Worm (Caenorhabditis elegans): ENCODE results near the gene hsp-43.

Gene hsp-43

DNA sequence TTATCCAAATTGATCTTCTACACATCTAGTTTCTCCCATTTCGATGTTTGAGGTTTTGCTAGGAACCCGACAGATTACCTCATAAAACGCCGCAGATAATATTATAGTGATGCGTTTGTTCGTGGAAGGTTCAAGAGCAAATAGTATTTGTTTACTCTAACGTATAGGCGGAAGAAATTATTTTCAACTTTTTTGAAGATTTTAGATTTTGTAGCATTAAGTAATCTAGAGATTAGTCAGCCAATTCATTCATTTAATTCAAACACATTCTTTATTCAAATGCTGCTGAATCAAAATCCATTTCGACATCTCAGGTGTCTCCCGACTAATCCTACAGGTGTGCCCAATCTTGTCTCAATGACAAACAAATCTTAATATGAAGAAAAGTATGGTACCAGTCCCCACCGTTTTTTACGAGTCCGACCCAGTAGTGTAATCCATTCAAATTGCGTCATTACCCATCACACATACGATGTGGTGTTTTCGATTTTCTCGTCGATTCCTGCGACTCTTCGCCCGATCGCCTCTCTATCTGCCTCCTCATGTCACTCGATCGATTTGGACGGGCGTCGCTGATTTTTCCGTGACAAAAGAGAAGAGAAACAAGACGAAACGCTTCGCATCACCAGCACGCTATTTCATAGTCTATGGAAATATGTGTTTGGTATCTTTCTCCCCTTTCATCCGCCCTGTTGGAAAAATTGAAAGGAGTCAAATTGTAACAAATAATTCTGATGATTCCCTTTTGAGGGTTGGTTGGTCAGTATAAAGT lies 18.7 kb upstream of the hsp-43 start:
- no peak for TF ChIP-seq unc-62 (GFP tag; optimal IDR thresholded peaks at IDR 0.05)

DNA sequence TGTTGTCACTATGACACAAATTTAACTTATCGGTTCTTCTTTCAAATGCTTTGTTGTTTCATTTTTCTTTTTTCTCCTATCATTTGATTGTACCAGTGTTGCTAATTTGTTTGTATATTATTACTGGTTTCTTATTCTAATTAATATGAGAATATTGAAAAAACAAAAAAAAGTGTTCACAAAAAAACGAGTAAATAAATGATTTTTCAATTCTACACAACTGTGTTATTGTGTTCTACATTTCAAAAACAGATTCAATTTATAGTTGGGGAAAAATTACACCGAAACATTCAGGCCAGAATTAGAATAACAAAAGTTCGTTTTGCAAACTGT lies 18.2 kb upstream of the hsp-43 start:
- TF ChIP-seq unc-62 (GFP tag; optimal IDR thresholded peaks at IDR 0.05): no peak

DNA sequence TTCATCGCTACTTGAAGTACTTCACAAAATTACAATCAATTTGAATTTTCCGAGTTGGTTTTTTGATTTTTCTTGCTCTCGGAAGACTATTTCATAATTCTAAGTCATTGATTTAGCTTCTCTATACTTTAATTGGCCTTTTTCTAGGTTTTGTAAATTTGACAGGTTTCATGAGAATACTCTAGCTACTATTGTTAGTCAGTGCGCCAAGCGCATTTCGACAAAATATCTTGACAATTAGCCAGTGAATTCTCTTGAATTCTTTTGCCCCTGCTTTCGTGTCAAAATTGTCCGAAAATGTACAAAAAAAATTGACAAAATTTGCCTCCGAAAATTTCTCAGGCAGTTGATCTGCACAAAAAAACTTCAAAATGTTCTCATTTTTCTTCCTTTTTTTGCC lies 17.8 kb upstream of the hsp-43 start:
- TF ChIP-seq unc-62 (GFP tag; optimal IDR thresholded peaks at IDR 0.05): no peak

DNA sequence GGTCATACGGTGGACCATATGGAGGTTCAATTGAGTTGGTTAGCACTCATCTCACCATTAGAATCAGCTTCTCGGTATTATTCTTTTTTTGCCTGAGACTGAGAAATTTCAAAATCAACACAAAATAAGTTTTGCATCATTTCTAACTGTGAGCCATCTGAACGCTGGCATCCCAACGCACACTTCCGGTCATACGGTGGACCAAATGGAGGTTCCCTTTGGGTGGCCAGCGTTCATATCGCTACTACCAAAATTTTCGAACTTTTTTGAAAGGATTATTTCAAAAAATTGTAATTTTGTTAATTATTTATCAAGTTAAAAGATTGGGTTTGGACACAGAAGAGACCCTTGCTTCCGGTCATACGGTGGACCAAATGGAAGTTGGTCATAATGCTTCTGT lies 17.4 kb upstream of the hsp-43 start:
- TF ChIP-seq unc-62 (GFP tag; optimal IDR thresholded peaks at IDR 0.05): no peak

DNA sequence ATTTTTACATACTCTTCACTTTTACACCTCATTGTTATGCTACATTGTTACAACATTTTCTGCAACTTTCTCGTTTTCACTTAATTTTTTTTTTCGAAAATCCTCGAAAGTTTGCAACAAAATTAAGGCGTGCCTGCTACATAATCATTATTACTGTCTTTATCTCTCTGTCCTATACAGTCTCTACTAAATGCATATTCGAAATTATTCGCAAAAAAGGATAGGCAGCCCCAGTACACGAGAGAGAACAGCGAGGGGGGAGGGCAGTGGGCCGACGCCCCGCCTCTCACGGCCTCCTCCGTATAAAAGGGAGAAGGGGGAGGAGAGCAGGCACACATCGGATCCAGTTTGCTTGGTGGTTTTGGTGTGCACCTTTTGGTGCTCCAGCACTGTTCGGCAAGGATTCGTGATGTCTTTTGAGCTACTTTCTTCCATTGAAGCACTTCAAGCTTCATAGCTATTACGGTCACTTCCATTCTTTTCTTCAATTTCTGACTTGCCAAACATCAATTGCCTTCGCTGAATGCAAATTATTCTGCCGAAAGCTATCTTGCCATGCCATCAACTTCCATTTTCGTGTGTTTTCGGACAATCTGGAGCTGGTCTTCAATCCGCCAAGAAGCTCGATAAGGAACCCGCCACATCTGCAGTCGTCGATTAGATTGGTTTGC lies 16.7 kb upstream of the hsp-43 start:
- no peak for TF ChIP-seq unc-62 (GFP tag; optimal IDR thresholded peaks at IDR 0.05)

DNA sequence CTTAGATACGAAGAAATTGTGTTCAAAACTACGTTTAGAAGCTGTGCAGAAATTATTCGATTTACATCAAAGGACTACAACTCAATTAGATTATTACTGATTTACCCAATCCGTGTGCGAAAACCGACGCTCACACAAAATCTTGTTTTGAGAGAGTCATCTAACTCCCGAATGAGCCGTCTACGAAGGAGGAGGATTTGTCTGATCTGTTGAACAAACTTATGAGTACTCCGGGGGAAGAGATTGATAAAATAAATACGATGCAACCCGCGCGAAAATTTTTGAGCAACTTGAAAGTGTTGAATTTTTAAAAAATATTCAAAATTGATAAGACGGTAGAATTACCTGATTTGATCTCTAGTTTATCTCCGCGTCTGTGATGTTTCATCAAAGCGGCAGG lies 16.0 kb upstream of the hsp-43 start:
- no peak for TF ChIP-seq unc-62 (GFP tag; optimal IDR thresholded peaks at IDR 0.05)

DNA sequence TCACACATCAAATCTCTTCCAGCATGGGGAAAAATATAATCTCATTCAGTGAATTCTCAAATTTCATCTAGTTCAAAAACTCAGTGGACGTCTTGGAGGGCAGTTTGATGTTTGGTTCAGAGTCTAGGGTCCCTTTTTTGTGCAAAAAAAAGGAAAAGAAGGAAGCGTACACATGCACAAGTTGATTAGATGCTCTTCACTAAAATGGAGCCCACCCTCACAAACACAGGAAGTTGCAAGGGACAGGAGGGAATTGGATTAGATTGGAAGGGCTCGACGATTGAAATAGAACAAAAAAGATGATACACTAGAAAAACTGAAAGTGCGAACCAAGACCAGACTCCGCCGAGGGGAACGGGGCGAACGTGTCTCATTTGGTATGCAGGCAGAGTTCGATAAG lies 15.5 kb upstream of the hsp-43 start:
- TF ChIP-seq unc-62 (GFP tag; optimal IDR thresholded peaks at IDR 0.05): no peak

DNA sequence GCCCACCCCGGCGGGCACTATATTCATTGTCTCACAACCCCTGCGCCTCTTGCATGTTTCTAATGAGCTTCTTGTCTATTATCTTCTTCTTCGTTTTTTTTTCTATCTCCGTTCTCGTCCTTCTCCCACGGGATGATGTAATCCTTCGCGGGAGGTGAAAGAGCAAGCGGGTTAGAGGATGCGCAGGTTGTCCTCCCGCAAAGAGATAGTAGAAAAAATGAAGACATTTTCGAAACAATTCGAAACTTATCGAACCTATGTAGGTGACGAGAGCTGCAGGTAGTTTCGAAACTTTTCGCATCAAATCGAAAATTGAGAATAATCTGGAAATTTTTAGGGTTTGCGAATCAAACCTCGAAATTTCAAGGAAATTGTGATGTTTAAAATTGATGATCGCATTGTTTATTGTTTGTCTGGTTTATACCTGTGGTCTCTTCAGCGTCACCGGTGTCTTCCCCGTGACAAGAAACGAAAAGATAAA lies 15.0 kb upstream of the hsp-43 start:
- TF ChIP-seq unc-62 (GFP tag; optimal IDR thresholded peaks at IDR 0.05): no peak

DNA sequence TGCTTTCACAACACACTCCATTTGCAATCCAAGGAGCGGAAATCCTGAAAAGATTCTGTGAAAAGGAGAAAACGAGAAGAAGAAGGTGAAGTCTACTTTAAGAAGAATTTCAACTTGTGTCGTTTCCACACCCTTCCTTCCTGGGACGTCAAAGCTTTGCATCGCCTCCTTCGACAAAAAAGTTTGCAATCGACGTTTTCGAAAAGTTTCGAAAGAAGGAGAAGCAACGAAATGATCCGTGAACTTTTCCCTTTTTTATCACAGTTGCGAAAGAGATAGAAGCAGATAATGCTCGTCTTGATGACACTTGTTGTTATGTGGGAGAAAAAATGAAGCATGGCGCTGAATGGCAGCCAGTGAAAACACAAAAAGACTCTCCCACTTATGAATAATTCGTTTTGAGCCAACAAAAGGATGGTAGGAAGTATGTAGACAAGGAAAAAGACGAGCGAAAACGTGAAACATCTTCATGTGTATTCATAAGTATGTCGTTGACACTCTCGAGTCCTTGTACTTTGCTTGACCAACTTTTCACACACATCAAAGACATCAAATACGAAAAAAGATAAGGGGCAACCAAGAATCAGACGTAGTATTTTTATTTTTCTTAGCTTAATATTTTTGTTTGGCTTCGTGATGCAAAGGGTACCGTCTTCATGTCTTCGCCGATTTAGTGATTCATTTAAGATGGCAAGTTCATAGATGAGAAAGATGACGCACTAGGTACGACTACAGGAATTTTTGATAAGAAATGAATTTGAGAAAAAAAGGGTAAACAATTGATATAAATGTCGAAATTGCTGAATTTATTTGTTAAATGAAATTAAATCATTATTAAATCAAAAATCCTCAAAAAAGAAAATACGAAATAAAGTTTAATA lies 13.7 kb upstream of the hsp-43 start:
- TF ChIP-seq unc-62 (GFP tag; optimal IDR thresholded peaks at IDR 0.05): no peak

DNA sequence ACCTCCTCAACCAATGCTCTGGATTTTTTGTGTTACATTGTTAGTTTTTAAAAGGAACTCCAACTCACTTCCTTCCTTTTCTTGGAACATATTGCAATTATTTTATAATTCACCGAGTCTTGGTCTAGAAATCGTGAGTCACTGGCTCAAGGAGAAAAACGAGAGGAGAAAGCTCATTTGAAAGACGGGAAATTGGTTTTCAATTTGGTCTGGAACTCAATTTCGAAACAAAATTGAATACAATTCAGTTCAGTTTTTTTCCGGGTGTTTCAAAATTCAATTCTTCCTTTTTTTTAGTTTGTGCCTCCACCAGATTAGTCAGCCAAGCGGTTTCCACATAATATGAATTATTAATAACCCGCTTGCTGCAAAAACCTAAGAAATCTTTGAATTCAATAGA lies 12.5 kb upstream of the hsp-43 start:
- TF ChIP-seq unc-62 (GFP tag; optimal IDR thresholded peaks at IDR 0.05): no peak

DNA sequence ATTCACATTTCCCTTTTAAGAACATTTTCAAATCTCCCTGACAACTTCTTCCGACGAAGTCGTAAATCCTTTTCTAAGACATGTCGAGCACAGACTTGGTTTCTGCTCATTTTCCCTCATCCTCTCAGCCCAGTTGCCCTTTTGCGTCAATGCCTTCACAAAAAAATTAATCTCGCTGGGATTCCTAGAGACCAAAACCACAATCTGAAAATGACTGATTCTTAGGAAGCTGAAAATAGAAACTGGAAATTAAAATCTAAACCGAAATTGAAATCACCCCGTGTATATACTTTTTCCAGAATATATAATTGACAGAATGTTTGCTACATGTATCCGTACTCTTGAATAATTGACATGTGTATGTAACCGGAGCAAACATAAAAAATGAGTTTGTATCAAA lies 11.7 kb upstream of the hsp-43 start:
- TF ChIP-seq unc-62 (GFP tag; optimal IDR thresholded peaks at IDR 0.05): no peak

DNA sequence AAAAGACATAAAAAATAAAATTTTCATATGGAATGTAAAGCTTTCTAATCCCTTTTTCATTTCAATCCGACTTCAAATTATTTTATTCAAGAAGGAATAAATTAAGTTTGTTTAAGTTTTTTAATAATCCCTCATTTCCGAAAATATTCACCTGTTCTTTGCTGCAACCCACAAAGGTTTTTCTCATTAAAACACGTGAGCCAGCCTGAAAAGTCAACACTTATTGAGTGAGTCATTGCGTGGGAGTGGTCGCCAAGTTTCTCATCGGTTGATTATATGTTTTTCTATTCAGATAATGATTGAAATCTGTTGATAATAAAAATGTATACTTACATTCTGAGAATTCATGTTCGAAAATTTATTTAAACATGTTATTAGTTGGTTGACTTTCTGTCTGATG lies 10.2 kb upstream of the hsp-43 start:
- no peak for TF ChIP-seq unc-62 (GFP tag; optimal IDR thresholded peaks at IDR 0.05)

DNA sequence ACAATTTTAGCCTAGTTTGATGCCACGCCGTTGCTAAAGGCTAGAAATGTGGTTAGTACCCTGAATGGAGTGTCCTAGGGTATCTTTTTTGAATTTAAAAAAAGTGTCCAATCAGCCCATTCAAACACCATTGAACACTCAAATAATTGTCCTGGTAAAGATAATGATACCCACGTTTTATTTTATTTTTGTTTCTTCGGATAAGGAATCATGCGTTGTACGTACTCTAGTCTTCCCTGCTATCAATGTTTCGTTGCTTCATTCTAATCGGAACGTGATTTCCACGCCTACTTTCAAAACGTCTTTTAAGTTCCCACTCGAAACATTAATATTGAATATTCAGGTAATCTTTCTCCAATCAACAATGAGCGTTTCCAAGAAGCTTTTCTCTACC lies 5.3 kb upstream of the hsp-43 start, which contains the start of gene got-2.2:
Gene got-2.2 (plus strand): TSS at position 344 of the 394 bp plus-strand sequence.
- TF ChIP-seq unc-62 (GFP tag; optimal IDR thresholded peaks at IDR 0.05): no peak

DNA sequence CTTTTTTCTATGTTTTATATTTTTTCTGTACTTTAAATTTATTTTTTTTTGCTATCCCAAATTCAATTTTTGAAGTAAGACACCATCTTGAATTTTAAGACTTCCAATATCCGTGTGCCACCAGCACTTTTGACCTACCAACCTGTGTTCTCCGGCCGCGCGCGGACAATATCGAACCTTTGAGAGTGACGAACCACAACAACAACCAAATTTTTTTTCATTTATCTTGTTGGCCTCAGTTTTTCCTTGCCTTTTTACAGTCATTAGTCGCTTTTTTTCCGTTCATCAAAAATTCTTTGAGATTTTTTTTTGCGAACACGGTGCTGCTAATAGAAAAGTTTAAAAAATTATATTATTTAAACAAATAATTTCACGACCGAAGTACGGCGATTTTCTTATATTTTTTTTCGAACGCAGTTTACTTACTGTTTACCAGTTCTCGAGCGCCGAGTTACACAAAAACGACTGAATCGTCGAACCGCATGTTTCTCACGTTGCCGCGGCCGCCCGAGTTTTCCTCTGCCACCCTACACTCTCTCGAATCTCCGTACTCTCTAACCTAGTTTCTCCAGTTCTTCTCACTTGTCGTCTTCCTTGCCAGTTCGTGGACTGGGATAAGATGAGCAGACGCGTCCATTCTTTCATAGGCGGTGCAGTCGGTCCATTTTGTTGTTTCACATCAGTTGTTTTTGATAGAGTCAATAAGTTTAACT lies 4.7 kb upstream of the hsp-43 start:
- no peak for TF ChIP-seq unc-62 (GFP tag; optimal IDR thresholded peaks at IDR 0.05)

DNA sequence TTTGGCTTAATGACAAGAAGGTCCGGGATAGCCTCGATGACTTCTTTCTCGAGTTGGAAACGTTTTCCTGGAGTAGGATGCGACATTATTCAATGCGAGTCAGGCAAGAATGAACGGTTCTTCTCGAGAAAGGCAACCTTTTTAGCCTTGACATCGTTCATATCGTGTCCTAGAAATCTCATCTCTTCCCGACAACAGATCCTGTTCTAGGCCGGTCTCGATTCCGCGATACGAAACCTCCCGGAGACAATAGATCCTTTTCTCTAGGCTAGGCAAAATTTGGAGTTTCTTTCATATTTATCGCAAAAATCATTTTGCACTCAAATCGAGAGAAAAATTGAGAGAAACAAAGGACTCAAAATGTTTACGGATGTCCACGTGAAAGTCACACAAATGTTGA lies 3.6 kb upstream of the hsp-43 start, which contains the start of gene rml-3:
Gene rml-3 (minus strand): TSS at position 93 of the 400 bp plus-strand sequence.
- TF ChIP-seq unc-62 (GFP tag; optimal IDR thresholded peaks at IDR 0.05): no peak

All from whole organism, dauer.